Worm (Caenorhabditis elegans): ENCODE data around the gene ptr-9.

Gene ptr-9

ce11 chrIII:9114076-9114475 is 47.4 kb downstream of the ptr-9 start:
- TF ChIP-seq pha-4 (tag; optimal IDR thresholded peaks at IDR 0.05) (no peak), ceh-34 (tag; optimal IDR thresholded peaks at IDR 0.05) (no peak), sox-2 (GFP tag; IDR thresholded peaks at IDR 0.05) (no peak), ceh-9 (tag; optimal IDR thresholded peaks at IDR 0.05) (no peak), hlh-15 (tag; optimal IDR thresholded peaks at IDR 0.05) (no peak), rnt-1 (tag; optimal IDR thresholded peaks at IDR 0.05) (no peak), unc-3 (GFP tag; conservative IDR thresholded peaks at IDR 0.05) (no peak), unc-3 (tag; optimal IDR thresholded peaks at IDR 0.05) (no peak), odd-2 (tag; optimal IDR thresholded peaks at IDR 0.05) (no peak), ama-1 (optimal IDR thresholded peaks at IDR 0.05) (no peak), pat-9 (tag; optimal IDR thresholded peaks at IDR 0.05) (no peak), unc-55 (GFP tag; optimal IDR thresholded peaks at IDR 0.05) (no peak), ceh-2 (tag; optimal IDR thresholded peaks at IDR 0.05) (no peak), madf-2 (tag; optimal IDR thresholded peaks at IDR 0.05) (no peak), K09A11.1 (tag; optimal IDR thresholded peaks at IDR 0.05; ENCODE audit: insufficient read depth) (no peak), mec-3 (tag; optimal IDR thresholded peaks at IDR 0.05; ENCODE audit: borderline replicate concordance) (no peak), sdc-2 (tag; optimal IDR thresholded peaks at IDR 0.05) (no peak)

ce11 chrIII:9112479-9112878 is 49.0 kb downstream of the ptr-9 start:
- no peak for TF ChIP-seq hlh-30 (tag; optimal IDR thresholded peaks at IDR 0.05; ENCODE audit: insufficient read depth)
- TF ChIP-seq hlh-15 (tag; optimal IDR thresholded peaks at IDR 0.05) = no peak
- TF ChIP-seq hlh-8 (tag; optimal IDR thresholded peaks at IDR 0.05) = no peak
- TF ChIP-seq elt-2 (tag; optimal IDR thresholded peaks at IDR 0.05) = no peak
- TF ChIP-seq ceh-6 (GFP tag; optimal IDR thresholded peaks at IDR 0.05) = no peak
- no peak for TF ChIP-seq ceh-2 (tag; optimal IDR thresholded peaks at IDR 0.05)
- peak; percentile 37 for TF ChIP-seq tbx-2 (tag; optimal IDR thresholded peaks at IDR 0.05)
- no peak for TF ChIP-seq pat-9 (tag; optimal IDR thresholded peaks at IDR 0.05)
- TF ChIP-seq ceh-45 (GFP tag; IDR thresholded peaks at IDR 0.05) = no peak
- no peak for TF ChIP-seq hlh-13 (GFP tag; optimal IDR thresholded peaks at IDR 0.05)
- no peak for TF ChIP-seq dmd-4 (tag; optimal IDR thresholded peaks at IDR 0.05; ENCODE audit: borderline replicate concordance)
- TF ChIP-seq odd-2 (tag; optimal IDR thresholded peaks at IDR 0.05) = no peak
- no peak for TF ChIP-seq ceh-30 (tag; optimal IDR thresholded peaks at IDR 0.05)
- TF ChIP-seq C08G9.2 (tag; optimal IDR thresholded peaks at IDR 0.05) = peak; percentile 20
- no peak for TF ChIP-seq npax-4 (tag; optimal IDR thresholded peaks at IDR 0.05)
- no peak for TF ChIP-seq unc-3 (GFP tag; conservative IDR thresholded peaks at IDR 0.05)
- TF ChIP-seq unc-3 (tag; optimal IDR thresholded peaks at IDR 0.05) = no peak
- TF ChIP-seq madf-2 (tag; optimal IDR thresholded peaks at IDR 0.05) = peak; percentile 5
- TF ChIP-seq ceh-14 (tag; optimal IDR thresholded peaks at IDR 0.05) = peak; percentile 33
- no peak for TF ChIP-seq ztf-16 (tag; optimal IDR thresholded peaks at IDR 0.05)
- peak; percentile 55 for TF ChIP-seq sdc-2 (tag; optimal IDR thresholded peaks at IDR 0.05)
- TF ChIP-seq nfya-1 (tag; optimal IDR thresholded peaks at IDR 0.05) = peak; percentile 10
- no peak for TF ChIP-seq fkh-10 (GFP tag; optimal IDR thresholded peaks at IDR 0.05)
- no peak for TF ChIP-seq ets-4 (tag; optimal IDR thresholded peaks at IDR 0.05)
- TF ChIP-seq ceh-9 (tag; optimal IDR thresholded peaks at IDR 0.05) = no peak
- TF ChIP-seq K09A11.1 (tag; optimal IDR thresholded peaks at IDR 0.05; ENCODE audit: insufficient read depth) = no peak
- no peak for TF ChIP-seq ceh-19 (GFP tag; optimal IDR thresholded peaks at IDR 0.05)
- no peak for TF ChIP-seq dve-1 (tag; optimal IDR thresholded peaks at IDR 0.05)
- TF ChIP-seq nhr-11 (tag; optimal IDR thresholded peaks at IDR 0.05) = no peak
- no peak for TF ChIP-seq T23F11.4 (GFP tag; optimal IDR thresholded peaks at IDR 0.05)
- TF ChIP-seq ceh-24 (tag; optimal IDR thresholded peaks at IDR 0.05) = no peak
- TF ChIP-seq fkh-6 (tag; optimal IDR thresholded peaks at IDR 0.05) = no peak
- TF ChIP-seq nhr-232 (tag; optimal IDR thresholded peaks at IDR 0.05) = no peak
- no peak for TF ChIP-seq zip-5 (tag; optimal IDR thresholded peaks at IDR 0.05)
- TF ChIP-seq ceh-48 (tag; optimal IDR thresholded peaks at IDR 0.05) = no peak
- no peak for TF ChIP-seq pag-3 (tag; optimal IDR thresholded peaks at IDR 0.05; ENCODE audit: borderline replicate concordance)
- TF ChIP-seq gmeb-2 (tag; optimal IDR thresholded peaks at IDR 0.05) = no peak
- no peak for TF ChIP-seq pax-1 (tag; optimal IDR thresholded peaks at IDR 0.05)
- no peak for TF ChIP-seq pros-1 (tag; optimal IDR thresholded peaks at IDR 0.05)
- no peak for TF ChIP-seq ama-1 (optimal IDR thresholded peaks at IDR 0.05)
- TF ChIP-seq ceh-31 (tag; optimal IDR thresholded peaks at IDR 0.05) = peak; percentile 62
- TF ChIP-seq pha-4 (tag; optimal IDR thresholded peaks at IDR 0.05) = no peak
- TF ChIP-seq fax-1 (tag; optimal IDR thresholded peaks at IDR 0.05) = no peak
- TF ChIP-seq tbx-7 (tag; optimal IDR thresholded peaks at IDR 0.05) = no peak
- TF ChIP-seq C38D4.7 (GFP tag; optimal IDR thresholded peaks at IDR 0.05) = no peak
